Worm (Caenorhabditis elegans) whole organism, dauer: ENCODE results near the gene srz-60.

Experiments used
- unc-62 ChIP-seq: sonication (generic microtip); optimal IDR thresholded peaks from 2 replicates; lab custom pipeline; 2017; ENCODE audit warnings: missing biosample characterization, missing genetic modification reagents, missing genetic modification characterization

Gene srz-60

ce11 chrIV:3477124-3477523 is 48.4 kb downstream of the srz-60 start, which contains the start of gene srz-69:
srz-69 (minus strand) TSS chrIV:3477224.
- TF ChIP-seq unc-62 (GFP tag; lab: Kevin White, UChicago) = no peak

ce11 chrIV:3478911-3479385 is 50.2 kb downstream of the srz-60 start, which contains the start of the genes srz-70 and C09G12.5:
srz-70 (minus strand) TSS chrIV:3479011.
C09G12.5 (plus strand) TSS chrIV:3479335.
- TF ChIP-seq unc-62 (GFP tag; lab: Kevin White, UChicago) = no peak
